Worm (Caenorhabditis elegans) whole organism, mixed stage, embryonic: ENCODE results near the gene srx-130.

Experiments
- M03D4.4 ChIP-seq: sonication (generic microtip); optimal IDR thresholded peaks from 2 replicates; lab custom pipeline; 2017; ENCODE audit warnings: mild to moderate bottlenecking, missing genetic modification characterization, missing compliant biosample characterization
- bed-3 ChIP-seq: fragments of 200-800 bp; sonication (Bioruptor generic); optimal IDR thresholded peaks from 3 replicates; lab custom pipeline; 2018; ENCODE audit warnings: mild to moderate bottlenecking, missing genetic modification characterization, moderate library complexity, missing compliant biosample characterization
- blmp-1 ChIP-seq: fragments of 150-350 bp; optimal IDR thresholded peaks from 2 replicates; lab custom pipeline; 2014; ENCODE audit warnings: missing biosample characterization, missing genetic modification characterization
- ceh-39 ChIP-seq: fragments of 150-350 bp; optimal IDR thresholded peaks from 2 replicates; lab custom pipeline; 2014; ENCODE audit warnings: missing biosample characterization, missing genetic modification characterization
- ceh-43 ChIP-seq: fragments of 200-800 bp; sonication (Bioruptor generic); optimal IDR thresholded peaks from 2 replicates; lab custom pipeline; 2018; ENCODE audit warnings: mild to moderate bottlenecking, missing genetic modification characterization, moderate library complexity, missing compliant biosample characterization
- ceh-83 ChIP-seq: fragments of 200-800 bp; sonication (Bioruptor generic); optimal IDR thresholded peaks from 2 replicates; lab custom pipeline; 2018; ENCODE audit warnings: mild to moderate bottlenecking, missing genetic modification characterization, missing compliant biosample characterization
- cnd-1 ChIP-seq: fragments of 200-800 bp; sonication (Bioruptor generic); optimal IDR thresholded peaks from 2 replicates; lab custom pipeline; 2018; ENCODE audit warnings: mild to moderate bottlenecking, missing genetic modification characterization, missing compliant biosample characterization
- drap-1 ChIP-seq: fragments of 200-800 bp; sonication (Bioruptor generic); optimal IDR thresholded peaks from 3 replicates; lab custom pipeline; 2018; ENCODE audit warnings: mild to moderate bottlenecking, missing genetic modification characterization, missing compliant biosample characterization
- elt-1 ChIP-seq: sonication (generic microtip); optimal IDR thresholded peaks from 2 replicates; lab custom pipeline; 2017; ENCODE audit warnings: missing genetic modification characterization, mild to moderate bottlenecking, missing compliant biosample characterization, antibody characterized with exemption, moderate library complexity, borderline replicate concordance; ENCODE audit not compliant: insufficient read depth
- elt-3 ChIP-seq: fragments of 150-350 bp; optimal IDR thresholded peaks from 2 replicates; lab custom pipeline; 2014; ENCODE audit warnings: missing biosample characterization, missing genetic modification characterization
- ham-2 ChIP-seq: fragments of 200-800 bp; sonication (Bioruptor generic); optimal IDR thresholded peaks from 2 replicates; lab custom pipeline; 2018; ENCODE audit warnings: mild to moderate bottlenecking, missing genetic modification characterization, missing compliant biosample characterization
- lin-13 ChIP-seq: fragments of 150-350 bp; optimal IDR thresholded peaks from 2 replicates; lab custom pipeline; 2014; ENCODE audit warnings: missing biosample characterization, missing genetic modification characterization
- lin-32 ChIP-seq: fragments of 200-800 bp; sonication (Bioruptor generic); optimal IDR thresholded peaks from 2 replicates; lab custom pipeline; 2018; ENCODE audit warnings: mild to moderate bottlenecking, missing genetic modification characterization, missing compliant biosample characterization
- lsy-2 ChIP-seq: fragments of 150-350 bp; optimal IDR thresholded peaks from 2 replicates; lab custom pipeline; 2014; ENCODE audit warnings: missing biosample characterization, missing genetic modification characterization
- mab-5 ChIP-seq: fragments of 150-350 bp; optimal IDR thresholded peaks from 2 replicates; lab custom pipeline; 2014; ENCODE audit warnings: missing biosample characterization, missing genetic modification characterization
- mep-1 ChIP-seq: fragments of 150-350 bp; optimal IDR thresholded peaks from 2 replicates; lab custom pipeline; 2017; ENCODE audit warnings: missing biosample characterization, missing genetic modification reagents, missing genetic modification characterization, inconsistent platforms
- mls-2 ChIP-seq: sonication (generic microtip); optimal IDR thresholded peaks from 2 replicates; lab custom pipeline; 2016; ENCODE audit warnings: mild to moderate bottlenecking, missing genetic modification characterization, moderate library complexity, missing compliant biosample characterization
- nhr-12 ChIP-seq: fragments of 150-350 bp; optimal IDR thresholded peaks from 2 replicates; lab custom pipeline; 2014; ENCODE audit warnings: missing biosample characterization, missing genetic modification characterization
- nhr-2 ChIP-seq: fragments of 150-350 bp; optimal IDR thresholded peaks from 2 replicates; lab custom pipeline; 2014; ENCODE audit warnings: missing biosample characterization, missing genetic modification characterization
- nhr-237 ChIP-seq: fragments of 150-350 bp; optimal IDR thresholded peaks from 2 replicates; lab custom pipeline; 2014; ENCODE audit warnings: missing biosample characterization, missing genetic modification characterization
- nhr-28 ChIP-seq: fragments of 150-350 bp; optimal IDR thresholded peaks from 2 replicates; lab custom pipeline; 2014; ENCODE audit warnings: missing biosample characterization, missing genetic modification characterization
- nhr-76 ChIP-seq: sonication (generic microtip); optimal IDR thresholded peaks from 2 replicates; lab custom pipeline; 2017; ENCODE audit warnings: missing biosample characterization, missing genetic modification characterization
- pha-4 ChIP-seq: fragments of 150-350 bp; optimal IDR thresholded peaks from 2 replicates; lab custom pipeline; 2018; ENCODE audit warnings: missing biosample characterization, missing genetic modification reagents, missing genetic modification characterization
- sem-2 ChIP-seq: fragments of 200-800 bp; sonication (Bioruptor generic); optimal IDR thresholded peaks from 2 replicates; lab custom pipeline; 2018; ENCODE audit warnings: mild to moderate bottlenecking, missing genetic modification characterization, missing compliant biosample characterization
- snpc-4 ChIP-seq: fragments of 150-350 bp; optimal IDR thresholded peaks from 2 replicates; lab custom pipeline; 2014; ENCODE audit warnings: missing biosample characterization, missing genetic modification characterization
- sptf-1 ChIP-seq: sonication (generic microtip); optimal IDR thresholded peaks from 2 replicates; lab custom pipeline; 2017; ENCODE audit warnings: mild to moderate bottlenecking, missing genetic modification characterization, moderate library complexity, missing compliant biosample characterization
- tbx-8 ChIP-seq: fragments of 200-800 bp; sonication (Bioruptor generic); optimal IDR thresholded peaks from 2 replicates; lab custom pipeline; 2018; ENCODE audit warnings: mild to moderate bottlenecking, missing genetic modification characterization, moderate library complexity, missing compliant biosample characterization
- unc-120 ChIP-seq: sonication (generic microtip); optimal IDR thresholded peaks from 2 replicates; lab custom pipeline; 2017; ENCODE audit warnings: missing genetic modification characterization, missing compliant biosample characterization; ENCODE audit not compliant: poor library complexity, severe bottlenecking
- unc-39 ChIP-seq: fragments of 150-350 bp; optimal IDR thresholded peaks from 2 replicates; lab custom pipeline; 2014; ENCODE audit warnings: missing biosample characterization, missing genetic modification characterization
- zip-8 ChIP-seq: fragments of 150-350 bp; optimal IDR thresholded peaks from 2 replicates; lab custom pipeline; 2014; ENCODE audit warnings: missing biosample characterization, missing genetic modification characterization
- ztf-11 ChIP-seq: fragments of 150-350 bp; optimal IDR thresholded peaks from 2 replicates; lab custom pipeline; 2014; ENCODE audit warnings: missing biosample characterization, missing genetic modification characterization

Gene srx-130

ce11 chrV:13869551-13869950 lies 26.3 kb downstream of the srx-130 start:
- TF ChIP-seq lin-32, result no peak
- TF ChIP-seq M03D4.4, result no peak
- TF ChIP-seq blmp-1, result no peak
- no peak for TF ChIP-seq nhr-2
- TF ChIP-seq drap-1 (GFP tag; lab: Kevin White, UChicago), result no peak
- no peak for TF ChIP-seq sem-2
- TF ChIP-seq cnd-1 (tag; lab: Kevin White, UChicago), result no peak
- TF ChIP-seq nhr-237 (tag; lab: Kevin White, UChicago), result no peak
- TF ChIP-seq nhr-12 (tag; lab: Kevin White, UChicago), result no peak
- TF ChIP-seq zip-8 (tag; lab: Kevin White, UChicago), result no peak
- no peak for TF ChIP-seq bed-3 (GFP tag; lab: Kevin White, UChicago)
- no peak for TF ChIP-seq mls-2 (tag; lab: Kevin White, UChicago)
- no peak for TF ChIP-seq elt-1 (tag; lab: Kevin White, UChicago)
- TF ChIP-seq sptf-1 (tag; lab: Kevin White, UChicago), result no peak
- TF ChIP-seq elt-3 (tag; lab: Kevin White, UChicago), result no peak
- TF ChIP-seq nhr-28 (tag; lab: Kevin White, UChicago), result no peak
- TF ChIP-seq ztf-11 (tag; lab: Kevin White, UChicago), result no peak
- TF ChIP-seq ceh-83 (GFP tag; lab: Kevin White, UChicago), result no peak
- TF ChIP-seq ham-2, result no peak
- no peak for TF ChIP-seq pha-4

- TF ChIP-seq drap-1 (GFP tag; lab: Kevin White, UChicago) (no peak), lin-13 (tag; lab: Kevin White, UChicago) (no peak), sptf-1 (tag; lab: Kevin White, UChicago) (no peak), pha-4 (no peak), sem-2 (no peak), unc-39 (no peak), ceh-83 (GFP tag; lab: Kevin White, UChicago) (no peak), nhr-2 (no peak), mep-1 (tag; lab: Kevin White, UChicago) (no peak), ztf-11 (tag; lab: Kevin White, UChicago) (no peak), M03D4.4 (no peak), tbx-8 (GFP tag; lab: Kevin White, UChicago) (no peak), ceh-43 (GFP tag; lab: Kevin White, UChicago) (no peak), ceh-39 (tag; lab: Kevin White, UChicago) (no peak), cnd-1 (tag; lab: Kevin White, UChicago) (no peak), unc-120 (tag; lab: Kevin White, UChicago) (no peak), bed-3 (GFP tag; lab: Kevin White, UChicago) (no peak)
Observed at ce11 chrV:13872895-13873294, 29.6 kb downstream of the srx-130 start, which contains the start of gene cpt-5. Gene cpt-5, plus strand, starts transcription at chrV:13873195.

ce11 chrV:13873323-13873722 lies 30.1 kb downstream of the srx-130 start:
- TF ChIP-seq lin-13 (tag; lab: Kevin White, UChicago) (no peak), zip-8 (tag; lab: Kevin White, UChicago) (no peak), pha-4 (no peak), ceh-39 (tag; lab: Kevin White, UChicago) (no peak), ham-2 (no peak), unc-120 (tag; lab: Kevin White, UChicago) (no peak), drap-1 (GFP tag; lab: Kevin White, UChicago) (no peak), lsy-2 (tag; lab: Kevin White, UChicago) (no peak), tbx-8 (GFP tag; lab: Kevin White, UChicago) (no peak), nhr-76 (tag; lab: Kevin White, UChicago) (no peak), lin-32 (no peak), elt-1 (tag; lab: Kevin White, UChicago) (no peak), unc-39 (no peak), nhr-237 (tag; lab: Kevin White, UChicago) (no peak)

- no peak for TF ChIP-seq mab-5 (tag; lab: Kevin White, UChicago)
- no peak for TF ChIP-seq unc-39
- no peak for TF ChIP-seq tbx-8 (GFP tag; lab: Kevin White, UChicago)
- TF ChIP-seq sem-2, result no peak
- no peak for TF ChIP-seq snpc-4 (tag; lab: Kevin White, UChicago)
- TF ChIP-seq cnd-1 (tag; lab: Kevin White, UChicago), result no peak
Observed at ce11 chrV:13876529-13876928, 33.3 kb downstream of the srx-130 start, which contains the start of gene T22G5.1. Gene T22G5.1, plus strand, starts transcription at chrV:13876829.

- TF ChIP-seq ham-2, result no peak
- no peak for TF ChIP-seq cnd-1 (tag; lab: Kevin White, UChicago)
- TF ChIP-seq pha-4, result no peak
- no peak for TF ChIP-seq unc-39
- no peak for TF ChIP-seq blmp-1
- no peak for TF ChIP-seq nhr-2
- TF ChIP-seq nhr-12 (tag; lab: Kevin White, UChicago), result no peak
- TF ChIP-seq M03D4.4, result no peak
- no peak for TF ChIP-seq nhr-237 (tag; lab: Kevin White, UChicago)
- TF ChIP-seq mab-5 (tag; lab: Kevin White, UChicago), result no peak
Observed at ce11 chrV:13878226-13878625, 35.0 kb downstream of the srx-130 start.
